Fruit fly (Drosophila melanogaster) whole organism, embryonic: ENCODE data around the gene Rpn11.
A peak's percentile ranks its signal among the peaks of the same experiment; 100 is the strongest.

Experiments
- Abd-B ChIP-seq: fragments of 200-800 bp; sonication (Bioruptor generic); optimal IDR thresholded peaks from 2 replicates; lab custom pipeline; 2018; ENCODE audit warnings: missing biosample characterization, mild to moderate bottlenecking, missing genetic modification characterization, moderate library complexity
- Bteb2 ChIP-seq: fragments of 200-800 bp; sonication (Bioruptor generic); optimal IDR thresholded peaks from 2 replicates; lab custom pipeline; 2016; ENCODE audit warnings: missing biosample characterization, missing genetic modification characterization
- CG11456 ChIP-seq: fragments of 200-800 bp; sonication (Bioruptor generic); IDR thresholded peaks from 3 replicates; pipeline ENCODE4 v1.3.6; 2022; ENCODE audit warnings: missing biosample characterization, missing genetic modification characterization
- CG11696 ChIP-seq: fragments of 200-800 bp; sonication (Bioruptor generic); IDR thresholded peaks from 2 replicates; pipeline ENCODE4 v1.3.6; 2022; ENCODE audit warnings: missing biosample characterization, missing genetic modification characterization
- CG12659 ChIP-seq: fragments of 200-800 bp; sonication (Bioruptor generic); optimal IDR thresholded peaks from 3 replicates; lab custom pipeline; 2017; ENCODE audit warnings: mild to moderate bottlenecking, missing biosample characterization, missing genetic modification reagents, missing genetic modification characterization
- CG12769 ChIP-seq: fragments of 200-800 bp; sonication (Bioruptor generic); optimal IDR thresholded peaks from 2 replicates; lab custom pipeline; 2019; ENCODE audit warnings: missing biosample characterization, mild to moderate bottlenecking, missing genetic modification characterization, moderate library complexity
- CG14441 ChIP-seq: fragments of 200-800 bp; sonication (Bioruptor generic); IDR thresholded peaks from 2 replicates; pipeline ENCODE4 v1.3.6; 2022; ENCODE audit warnings: missing biosample characterization, missing genetic modification characterization
- CG15601 ChIP-seq: fragments of 200-800 bp; sonication (Bioruptor generic); optimal IDR thresholded peaks from 3 replicates; lab custom pipeline; 2019; ENCODE audit warnings: missing biosample characterization, mild to moderate bottlenecking, missing genetic modification characterization, moderate library complexity
- CG1832 ChIP-seq: fragments of 200-800 bp; sonication (Bioruptor generic); optimal IDR thresholded peaks from 2 replicates; lab custom pipeline; 2017; ENCODE audit warnings: missing biosample characterization, mild to moderate bottlenecking, missing genetic modification characterization, inconsistent platforms
- CG18764 ChIP-seq: fragments of 200-800 bp; sonication (Bioruptor generic); optimal IDR thresholded peaks from 3 replicates; lab custom pipeline; 2016; ENCODE audit warnings: missing biosample characterization, missing genetic modification characterization
- CG2889 ChIP-seq: fragments of 200-800 bp; sonication (Bioruptor generic); IDR thresholded peaks from 3 replicates; pipeline ENCODE4 v1.3.6; 2022; ENCODE audit warnings: missing biosample characterization, missing genetic modification characterization
- CG31388 ChIP-seq: fragments of 200-800 bp; sonication (Bioruptor generic); optimal IDR thresholded peaks from 2 replicates; lab custom pipeline; 2016; ENCODE audit warnings: missing biosample characterization, missing genetic modification characterization
- CG3847 ChIP-seq: fragments of 200-800 bp; sonication (Bioruptor generic); IDR thresholded peaks from 2 replicates; pipeline ENCODE4 v1.3.6; 2022; ENCODE audit warnings: missing biosample characterization, missing genetic modification characterization
- CG4328 ChIP-seq: fragments of 200-800 bp; sonication (Bioruptor generic); optimal IDR thresholded peaks from 3 replicates; lab custom pipeline; 2017; ENCODE audit warnings: missing biosample characterization, missing genetic modification reagents, missing genetic modification characterization
- CG4360 ChIP-seq: fragments of 200-800 bp; sonication (Bioruptor generic); IDR thresholded peaks from 2 replicates; pipeline ENCODE4 v1.3.6; 2022; ENCODE audit warnings: missing biosample characterization, missing genetic modification characterization
- CG4617 ChIP-seq: fragments of 200-800 bp; sonication (Bioruptor generic); optimal IDR thresholded peaks from 3 replicates; lab custom pipeline; 2016; ENCODE audit warnings: missing biosample characterization, missing genetic modification characterization, borderline replicate concordance
- CG5953 ChIP-seq: fragments of 200-800 bp; sonication (Bioruptor generic); IDR thresholded peaks from 2 replicates; pipeline ENCODE4 v1.3.6; 2022; ENCODE audit warnings: missing biosample characterization, missing genetic modification characterization
- CG6254 ChIP-seq: fragments of 200-800 bp; sonication (Bioruptor generic); optimal IDR thresholded peaks from 3 replicates; lab custom pipeline; 2017; ENCODE audit warnings: mild to moderate bottlenecking, missing biosample characterization, missing genetic modification reagents, missing genetic modification characterization
- CG7987 ChIP-seq: fragments of 200-800 bp; sonication (Bioruptor generic); optimal IDR thresholded peaks from 2 replicates; lab custom pipeline; 2018; ENCODE audit warnings: missing biosample characterization, mild to moderate bottlenecking, missing genetic modification characterization, moderate library complexity
- CG9215 ChIP-seq: fragments of 200-800 bp; sonication (Bioruptor generic); IDR thresholded peaks from 2 replicates; pipeline ENCODE4 v1.3.6; 2022; ENCODE audit warnings: missing biosample characterization, missing genetic modification characterization
- CG9797 ChIP-seq: fragments of 200-800 bp; sonication (Bioruptor generic); optimal IDR thresholded peaks from 3 replicates; lab custom pipeline; 2018; ENCODE audit warnings: missing biosample characterization, mild to moderate bottlenecking, missing genetic modification characterization
- CrebB ChIP-seq: fragments of 200-800 bp; sonication (Bioruptor generic); optimal IDR thresholded peaks from 3 replicates; lab custom pipeline; 2018; ENCODE audit warnings: missing biosample characterization, mild to moderate bottlenecking, missing genetic modification characterization
- D19A ChIP-seq: fragments of 200-800 bp; optimal IDR thresholded peaks from 3 replicates; lab custom pipeline; 2019; ENCODE audit warnings: missing biosample characterization, mild to moderate bottlenecking, missing genetic modification characterization, moderate library complexity
- Dll ChIP-seq: fragments of 200-800 bp; sonication (Bioruptor generic); IDR thresholded peaks from 4 replicates; pipeline ENCODE4 v1.3.6; 2022; ENCODE audit warnings: missing biosample characterization, missing genetic modification characterization; ENCODE audit not compliant: partially characterized antibody
- Drgx ChIP-seq: fragments of 200-800 bp; sonication (Bioruptor generic); IDR thresholded peaks from 2 replicates; pipeline ENCODE4 v1.3.6; 2022; ENCODE audit warnings: missing biosample characterization, missing genetic modification characterization
- Eip74EF ChIP-seq, 2 experiments: fragments of 200-800 bp in 1 of 2; fragments of >200 bp in 1 of 2; sonication (Bioruptor generic) in 1 of 2; optimal IDR thresholded peaks; 2 replicates each; lab custom pipeline; 2017 to 2019; ENCODE audit warnings: missing biosample characterization in 2 of 2, missing genetic modification characterization in 2 of 2, mild to moderate bottlenecking in 1 of 2, moderate library complexity in 1 of 2
- H2.0 ChIP-seq: fragments of 200-800 bp; sonication (Bioruptor generic); IDR thresholded peaks from 2 replicates; pipeline ENCODE4 v1.3.6; 2022; ENCODE audit warnings: missing biosample characterization, missing genetic modification characterization
- Hr78 ChIP-seq, 2 experiments: fragments of 200-800 bp in 1 of 2; fragments of >200 bp in 1 of 2; sonication (Bioruptor generic) in 1 of 2; optimal IDR thresholded peaks; 2 replicates each; lab custom pipeline; 2017 to 2019; ENCODE audit warnings: missing biosample characterization in 2 of 2, missing genetic modification characterization in 2 of 2, mild to moderate bottlenecking in 1 of 2, moderate library complexity in 1 of 2
- Jarid2 ChIP-seq: fragments of 200-800 bp; sonication (Bioruptor generic); optimal IDR thresholded peaks from 3 replicates; lab custom pipeline; 2017; ENCODE audit warnings: mild to moderate bottlenecking, missing biosample characterization, missing genetic modification reagents, missing genetic modification characterization
- Max ChIP-seq: fragments of 200-800 bp; sonication (Bioruptor generic); optimal IDR thresholded peaks from 2 replicates; lab custom pipeline; 2016; ENCODE audit warnings: missing biosample characterization, mild to moderate bottlenecking, missing genetic modification characterization
- Mrtf ChIP-seq: fragments of 200-800 bp; sonication (Bioruptor generic); IDR thresholded peaks from 3 replicates; pipeline ENCODE4 v1.3.6; 2022; ENCODE audit warnings: missing biosample characterization, missing genetic modification characterization
- Pdp1 ChIP-seq, 2 experiments: fragments of 200-800 bp; sonication (Bioruptor generic); optimal IDR thresholded peaks; 3 replicates each; lab custom pipeline; 2016; ENCODE audit warnings: missing biosample characterization in 2 of 2, missing genetic modification characterization in 2 of 2, mild to moderate bottlenecking in 1 of 2, moderate library complexity in 1 of 2
- Six4 ChIP-seq: fragments of 200-800 bp; sonication (Bioruptor generic); optimal IDR thresholded peaks from 2 replicates; lab custom pipeline; 2016; ENCODE audit warnings: missing biosample characterization, missing genetic modification characterization
- Tbp ChIP-seq: fragments of >200 bp; optimal IDR thresholded peaks from 2 replicates; lab custom pipeline; 2018; ENCODE audit warnings: missing biosample characterization, missing genetic modification characterization
- crc ChIP-seq: fragments of 200-800 bp; sonication (Bioruptor generic); optimal IDR thresholded peaks from 2 replicates; lab custom pipeline; 2016; ENCODE audit warnings: missing biosample characterization, missing genetic modification characterization
- croc ChIP-seq: fragments of 200-800 bp; sonication (Bioruptor generic); conservative IDR thresholded peaks from 3 replicates; pipeline ENCODE4 v1.3.6; 2022; ENCODE audit warnings: missing biosample characterization, missing genetic modification characterization
- dan ChIP-seq: fragments of 200-800 bp; sonication (Bioruptor generic); IDR thresholded peaks from 2 replicates; pipeline ENCODE4 v1.3.6; 2022; ENCODE audit warnings: missing biosample characterization, missing genetic modification characterization
- dati ChIP-seq: fragments of 200-800 bp; sonication (Bioruptor generic); IDR thresholded peaks from 2 replicates; pipeline ENCODE4 v1.3.6; 2022; ENCODE audit warnings: missing biosample characterization, missing genetic modification characterization
- gfzf ChIP-seq: fragments of 200-800 bp; sonication (Bioruptor generic); optimal IDR thresholded peaks from 2 replicates; lab custom pipeline; 2016; ENCODE audit warnings: missing biosample characterization, mild to moderate bottlenecking, missing genetic modification characterization, moderate library complexity
- grn ChIP-seq: fragments of 200-800 bp; sonication (Bioruptor generic); optimal IDR thresholded peaks from 3 replicates; lab custom pipeline; 2017; ENCODE audit warnings: missing biosample characterization, missing genetic modification characterization
- gsb-n ChIP-seq: fragments of 200-800 bp; sonication (Bioruptor generic); optimal IDR thresholded peaks from 3 replicates; lab custom pipeline; 2018; ENCODE audit warnings: missing biosample characterization, mild to moderate bottlenecking, missing genetic modification characterization
- jigr1 ChIP-seq: fragments of 200-800 bp; sonication (Bioruptor generic); IDR thresholded peaks from 3 replicates; pipeline ENCODE4 v1.3.6; 2022; ENCODE audit warnings: missing biosample characterization, missing genetic modification characterization
- jumu ChIP-seq: fragments of 200-800 bp; sonication (Bioruptor generic); optimal IDR thresholded peaks from 3 replicates; lab custom pipeline; 2016; ENCODE audit warnings: missing biosample characterization, missing genetic modification characterization
- kay ChIP-seq: fragments of 200-800 bp; sonication (Bioruptor generic); optimal IDR thresholded peaks from 2 replicates; lab custom pipeline; 2016; ENCODE audit warnings: missing biosample characterization, missing genetic modification characterization
- nerfin-2 ChIP-seq: fragments of 200-800 bp; sonication (Bioruptor generic); IDR thresholded peaks from 2 replicates; pipeline ENCODE4 v1.3.6; 2022; ENCODE audit warnings: missing biosample characterization, missing genetic modification characterization; ENCODE audit not compliant: partially characterized antibody
- otp ChIP-seq: fragments of 200-800 bp; sonication (Bioruptor generic); IDR thresholded peaks from 3 replicates; pipeline ENCODE4, ENCODE4 v1.3.6; 2022; ENCODE audit warnings: missing biosample characterization, missing genetic modification characterization
- schlank ChIP-seq: fragments of 200-800 bp; sonication (Bioruptor generic); optimal IDR thresholded peaks from 2 replicates; lab custom pipeline; 2018; ENCODE audit warnings: missing biosample characterization, mild to moderate bottlenecking, missing genetic modification characterization
- slbo ChIP-seq: fragments of 200-800 bp; sonication (Bioruptor generic); IDR thresholded peaks from 2 replicates; pipeline ENCODE4 v1.3.6; 2022; ENCODE audit warnings: missing biosample characterization, missing genetic modification characterization
- slp2 ChIP-seq: fragments of 200-800 bp; sonication (Bioruptor generic); optimal IDR thresholded peaks from 2 replicates; lab custom pipeline; 2016; ENCODE audit warnings: missing biosample characterization, missing genetic modification characterization
- so ChIP-seq: fragments of 200-800 bp; sonication (Bioruptor generic); IDR thresholded peaks from 3 replicates; pipeline ENCODE4 v1.3.6; 2022; ENCODE audit warnings: missing biosample characterization, missing genetic modification characterization
- ttk ChIP-seq: fragments of 200-800 bp; sonication (Bioruptor generic); IDR thresholded peaks from 2 replicates; pipeline ENCODE4 v2.1.2; 2022; ENCODE audit warnings: missing biosample characterization, missing genetic modification characterization

Gene Rpn11

DNA sequence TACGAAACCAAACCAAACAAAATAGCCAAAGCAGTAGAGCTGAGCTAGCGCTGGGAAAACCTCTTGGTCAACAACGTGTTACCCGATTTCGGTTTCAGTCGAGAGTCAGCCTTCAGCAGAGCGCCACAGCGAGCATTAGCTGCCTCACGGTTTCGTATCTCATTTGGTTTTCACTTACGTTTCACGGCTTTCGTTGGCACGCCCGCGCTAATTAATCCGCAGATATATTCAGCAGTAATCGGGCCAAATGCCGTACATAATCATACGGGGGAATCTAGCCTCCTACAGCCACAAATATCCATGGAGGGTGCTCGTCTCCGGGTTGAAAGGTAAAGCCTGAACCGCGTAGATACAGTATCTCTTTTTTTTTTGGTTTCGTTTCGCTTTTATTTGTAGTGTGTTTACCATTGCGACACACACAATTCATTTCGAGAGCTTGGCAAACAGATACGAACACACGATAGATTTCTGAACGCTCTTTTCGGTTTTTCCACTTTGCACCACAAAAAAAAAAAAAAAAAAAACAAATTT lies 15.2 kb downstream of the Rpn11 start, which contains the start of gene CG31650 (continued):
- no peak for TF ChIP-seq CG1832 (GFP tag; lab: Kevin White, UChicago)
- TF ChIP-seq CG18764 (GFP tag; lab: Kevin White, UChicago): no peak
- no peak for TF ChIP-seq nerfin-2
- no peak for TF ChIP-seq CG9797
- TF ChIP-seq so (GFP tag; lab: Robert Waterston, UW): no peak
- TF ChIP-seq CG2889 (GFP tag; lab: Robert Waterston, UW): no peak
- TF ChIP-seq slbo: no peak
- no peak for TF ChIP-seq otp (GFP tag; lab: Robert Waterston, UW)
- TF ChIP-seq CG31388 (GFP tag; lab: Kevin White, UChicago): no peak
- TF ChIP-seq H2.0 (GFP tag; lab: Robert Waterston, UW): no peak
- TF ChIP-seq schlank: no peak
- TF ChIP-seq slp2 (GFP tag; lab: Kevin White, UChicago): no peak
- TF ChIP-seq CG11456 (GFP tag; lab: Robert Waterston, UW): no peak
- TF ChIP-seq dati: no peak
- no peak for TF ChIP-seq gfzf
- no peak for TF ChIP-seq CG12659 (GFP tag; lab: Kevin White, UChicago)
- TF ChIP-seq ttk: no peak
- no peak for TF ChIP-seq CG4617 (GFP tag; lab: Kevin White, UChicago)
- no peak for TF ChIP-seq croc (GFP tag; lab: Robert Waterston, UW)
- no peak for TF ChIP-seq Pdp1 (GFP tag; optimal IDR thresholded peaks at IDR 0.05; lab: Kevin White, UChicago)
- peak in 1 of 2 experiments; percentile 90 for TF ChIP-seq Hr78 (GFP tag; optimal IDR thresholded peaks at IDR 0.05; lab: Kevin White, UChicago)
- TF ChIP-seq Bteb2 (GFP tag; lab: Kevin White, UChicago): no peak
- no peak for TF ChIP-seq jigr1 (GFP tag; lab: Robert Waterston, UW)
- no peak for TF ChIP-seq Eip74EF (GFP tag; optimal IDR thresholded peaks at IDR 0.05; lab: Kevin White, UChicago)
- TF ChIP-seq Tbp (GFP tag; lab: Kevin White, UChicago): no peak
- TF ChIP-seq CG7987 (GFP tag; lab: Kevin White, UChicago): no peak
- TF ChIP-seq gsb-n (tag; lab: Kevin White, UChicago): no peak
- TF ChIP-seq Drgx (GFP tag; lab: Robert Waterston, UW): peak; percentile 17; the same call in 1 of the 2 replicates
- no peak for TF ChIP-seq crc (GFP tag; lab: Kevin White, UChicago)
- TF ChIP-seq CG3847 (GFP tag; lab: Robert Waterston, UW): no peak
- TF ChIP-seq Mrtf (GFP tag; lab: Robert Waterston, UW): no peak
- no peak for TF ChIP-seq CG9215 (GFP tag; lab: Robert Waterston, UW)
- TF ChIP-seq CG5953 (GFP tag; lab: Robert Waterston, UW): no peak
- TF ChIP-seq grn (GFP tag; lab: Kevin White, UChicago): peak; percentile 69
- no peak for TF ChIP-seq dan (GFP tag; lab: Robert Waterston, UW)
- TF ChIP-seq CG4360 (GFP tag; lab: Robert Waterston, UW): no peak
- no peak for TF ChIP-seq CrebB (tag; lab: Kevin White, UChicago)
- TF ChIP-seq Max (GFP tag; lab: Kevin White, UChicago): no peak
- no peak for TF ChIP-seq Jarid2 (GFP tag; lab: Kevin White, UChicago)
- no peak for TF ChIP-seq CG15601 (tag; lab: Kevin White, UChicago)
- no peak; the same call in 1 of the 2 replicates for TF ChIP-seq CG14441 (GFP tag; lab: Robert Waterston, UW)
- no peak for TF ChIP-seq Abd-B (GFP tag; lab: Kevin White, UChicago)
- 0 out of 2 replicates have a peak, but pooled peaks have one; percentile 25 for TF ChIP-seq CG11696
- no peak for TF ChIP-seq Dll (GFP tag; lab: Robert Waterston, UW)
- TF ChIP-seq Six4 (GFP tag; lab: Kevin White, UChicago): no peak
- no peak for TF ChIP-seq D19A (tag; lab: Kevin White, UChicago)
- no peak for TF ChIP-seq CG6254 (GFP tag; lab: Kevin White, UChicago)
- TF ChIP-seq CG4328: no peak
- no peak for TF ChIP-seq kay (GFP tag; lab: Kevin White, UChicago)
- TF ChIP-seq CG12769 (tag; lab: Kevin White, UChicago): peak; percentile 24
- no peak for TF ChIP-seq jumu (GFP tag; lab: Kevin White, UChicago)
